Worm (Caenorhabditis elegans) whole organism, late embryonic: ENCODE measurements around the gene pdfr-1.

Experiments used
- C08G9.2 ChIP-seq: sonication (generic microtip); optimal IDR thresholded peaks from 2 replicates; lab custom pipeline; 2016; ENCODE audit warnings: mild to moderate bottlenecking, missing genetic modification characterization, moderate library complexity, missing compliant biosample characterization
- C38D4.7 ChIP-seq: fragments of 200-800 bp; sonication (Bioruptor generic); optimal IDR thresholded peaks from 2 replicates; lab custom pipeline; 2018; ENCODE audit warnings: mild to moderate bottlenecking, missing genetic modification characterization, moderate library complexity, missing compliant biosample characterization
- K09A11.1 ChIP-seq: sonication (generic microtip); optimal IDR thresholded peaks from 2 replicates; lab custom pipeline; 2017; ENCODE audit warnings: antibody characterized with exemption, mild to moderate bottlenecking, missing genetic modification characterization, missing compliant biosample characterization; ENCODE audit not compliant: insufficient read depth
- T23F11.4 ChIP-seq: fragments of 200-800 bp; sonication (Bioruptor generic); optimal IDR thresholded peaks from 2 replicates; lab custom pipeline; 2018; ENCODE audit warnings: mild to moderate bottlenecking, missing genetic modification characterization, missing compliant biosample characterization
- Y22D7AL.16 ChIP-seq: sonication (generic microtip); optimal IDR thresholded peaks from 2 replicates; lab custom pipeline; 2016; ENCODE audit warnings: missing genetic modification characterization, missing compliant biosample characterization
- ahr-1 ChIP-seq: sonication (generic microtip); optimal IDR thresholded peaks from 2 replicates; lab custom pipeline; 2016; ENCODE audit warnings: missing genetic modification characterization, missing compliant biosample characterization
- ama-1 ChIP-seq: fragments of 150-350 bp; optimal IDR thresholded peaks from 2 replicates; lab custom pipeline; 2014
- ceh-14 ChIP-seq: sonication (generic microtip); optimal IDR thresholded peaks from 2 replicates; lab custom pipeline; 2016; ENCODE audit warnings: missing genotype, missing genetic modification characterization, missing compliant biosample characterization
- ceh-18 ChIP-seq: sonication (generic microtip); optimal IDR thresholded peaks from 2 replicates; lab custom pipeline; 2016; ENCODE audit warnings: missing genetic modification characterization, missing compliant biosample characterization
- ceh-2 ChIP-seq: sonication (generic microtip); optimal IDR thresholded peaks from 2 replicates; lab custom pipeline; 2016; ENCODE audit warnings: missing genotype, missing genetic modification characterization, missing compliant biosample characterization
- ceh-31 ChIP-seq: sonication (generic microtip); optimal IDR thresholded peaks from 2 replicates; lab custom pipeline; 2016; ENCODE audit warnings: missing genetic modification characterization, missing compliant biosample characterization
- ceh-34 ChIP-seq: sonication (generic microtip); optimal IDR thresholded peaks from 2 replicates; lab custom pipeline; 2016; ENCODE audit warnings: mild to moderate bottlenecking, missing genetic modification characterization, missing compliant biosample characterization
- ceh-48 ChIP-seq: sonication (generic microtip); optimal IDR thresholded peaks from 2 replicates; lab custom pipeline; 2016; ENCODE audit warnings: missing genetic modification characterization, inconsistent platforms, missing compliant biosample characterization
- ceh-6 ChIP-seq: fragments of 200-800 bp; sonication (Bioruptor generic); optimal IDR thresholded peaks from 2 replicates; lab custom pipeline; 2018; ENCODE audit warnings: mild to moderate bottlenecking, missing genetic modification characterization, missing compliant biosample characterization
- ceh-9 ChIP-seq: sonication (generic microtip); optimal IDR thresholded peaks from 2 replicates; lab custom pipeline; 2016; ENCODE audit warnings: mild to moderate bottlenecking, missing genetic modification characterization, inconsistent platforms, missing compliant biosample characterization
- che-1 ChIP-seq: sonication (generic microtip); optimal IDR thresholded peaks from 2 replicates; lab custom pipeline; 2016; ENCODE audit warnings: mild to moderate bottlenecking, missing genetic modification characterization, missing compliant biosample characterization
- dmd-4 ChIP-seq: sonication (generic microtip); optimal IDR thresholded peaks from 2 replicates; lab custom pipeline; 2016; ENCODE audit warnings: borderline replicate concordance, missing genetic modification characterization, missing compliant biosample characterization
- elt-2 ChIP-seq: sonication (generic microtip); optimal IDR thresholded peaks from 2 replicates; lab custom pipeline; 2016; ENCODE audit warnings: missing genetic modification reagents, missing genetic modification characterization, missing compliant biosample characterization
- elt-4 ChIP-seq: sonication (generic microtip); optimal IDR thresholded peaks from 2 replicates; lab custom pipeline; 2016; ENCODE audit warnings: missing genetic modification characterization, missing compliant biosample characterization
- ets-4 ChIP-seq: sonication (generic microtip); optimal IDR thresholded peaks from 2 replicates; lab custom pipeline; 2016; ENCODE audit warnings: missing genetic modification characterization, missing compliant biosample characterization
- fax-1 ChIP-seq: sonication (generic microtip); optimal IDR thresholded peaks from 2 replicates; lab custom pipeline; 2016; ENCODE audit warnings: missing genotype, missing genetic modification characterization, missing compliant biosample characterization
- fkh-10 ChIP-seq: fragments of 150-350 bp; optimal IDR thresholded peaks from 2 replicates; lab custom pipeline; 2014; ENCODE audit warnings: missing biosample characterization, missing genetic modification reagents, missing genetic modification characterization
- gmeb-2 ChIP-seq: sonication (generic microtip); optimal IDR thresholded peaks from 2 replicates; lab custom pipeline; 2016; ENCODE audit warnings: missing genetic modification characterization, inconsistent platforms, missing compliant biosample characterization
- hlh-15 ChIP-seq: sonication (generic microtip); optimal IDR thresholded peaks from 2 replicates; lab custom pipeline; 2016; ENCODE audit warnings: missing genetic modification characterization, missing compliant biosample characterization
- hlh-8 ChIP-seq: sonication (generic microtip); optimal IDR thresholded peaks from 2 replicates; lab custom pipeline; 2016; ENCODE audit warnings: missing genotype, missing genetic modification characterization, missing compliant biosample characterization
- madf-2 ChIP-seq: sonication (generic microtip); optimal IDR thresholded peaks from 2 replicates; lab custom pipeline; 2017; ENCODE audit warnings: missing genetic modification characterization, missing compliant biosample characterization
- mec-3 ChIP-seq: sonication (generic microtip); optimal IDR thresholded peaks from 2 replicates; lab custom pipeline; 2016; ENCODE audit warnings: borderline replicate concordance, missing genetic modification characterization, missing compliant biosample characterization
- nfya-1 ChIP-seq: sonication (generic microtip); optimal IDR thresholded peaks from 2 replicates; lab custom pipeline; 2017; ENCODE audit warnings: missing genetic modification characterization, mild to moderate bottlenecking, missing compliant biosample characterization, antibody characterized with exemption, moderate library complexity
- nhr-11 ChIP-seq: fragments of 150-350 bp; optimal IDR thresholded peaks from 2 replicates; lab custom pipeline; 2014; ENCODE audit warnings: missing biosample characterization, missing genetic modification characterization
- npax-4 ChIP-seq: sonication (generic microtip); optimal IDR thresholded peaks from 2 replicates; lab custom pipeline; 2016; ENCODE audit warnings: missing genetic modification characterization, missing compliant biosample characterization
- odd-2 ChIP-seq: sonication (generic microtip); optimal IDR thresholded peaks from 2 replicates; lab custom pipeline; 2017; ENCODE audit warnings: antibody characterized with exemption, mild to moderate bottlenecking, missing genetic modification characterization, missing compliant biosample characterization
- pax-1 ChIP-seq: fragments of 150-350 bp; optimal IDR thresholded peaks from 2 replicates; lab custom pipeline; 2014; ENCODE audit warnings: missing biosample characterization, missing genetic modification characterization
- pha-2 ChIP-seq: sonication (generic microtip); optimal IDR thresholded peaks from 2 replicates; lab custom pipeline; 2017; ENCODE audit warnings: mild to moderate bottlenecking, missing genetic modification characterization, missing compliant biosample characterization
- pha-4 ChIP-seq: fragments of 150-350 bp; optimal IDR thresholded peaks from 2 replicates; lab custom pipeline; 2018; ENCODE audit warnings: missing biosample characterization, missing genetic modification reagents, missing genetic modification characterization
- rnt-1 ChIP-seq: sonication (generic microtip); optimal IDR thresholded peaks from 2 replicates; lab custom pipeline; 2016; ENCODE audit warnings: missing genetic modification characterization, missing compliant biosample characterization
- sox-2 ChIP-seq: fragments of 200-800 bp; sonication (Bioruptor generic); IDR thresholded peaks from 2 replicates; pipeline ENCODE4 v1.3.6; 2022; ENCODE audit warnings: missing genetic modification reagents, missing genetic modification characterization, missing compliant biosample characterization
- sox-4 ChIP-seq: sonication (generic microtip); optimal IDR thresholded peaks from 2 replicates; lab custom pipeline; 2017; ENCODE audit warnings: mild to moderate bottlenecking, missing genetic modification characterization, inconsistent platforms, missing compliant biosample characterization
- syd-9 ChIP-seq: sonication (generic microtip); optimal IDR thresholded peaks from 2 replicates; lab custom pipeline; 2016; ENCODE audit warnings: mild to moderate bottlenecking, missing genetic modification characterization, moderate library complexity, missing compliant biosample characterization
- tbx-2 ChIP-seq: sonication (generic microtip); optimal IDR thresholded peaks from 2 replicates; lab custom pipeline; 2016; ENCODE audit warnings: missing genetic modification characterization, missing compliant biosample characterization
- ttx-3 ChIP-seq: sonication (generic microtip); optimal IDR thresholded peaks from 2 replicates; lab custom pipeline; 2016; ENCODE audit warnings: missing genetic modification reagents, missing genetic modification characterization, missing compliant biosample characterization
- unc-42 ChIP-seq: sonication (generic microtip); optimal IDR thresholded peaks from 2 replicates; lab custom pipeline; 2016; ENCODE audit warnings: missing genotype, missing genetic modification characterization, missing compliant biosample characterization
- ztf-16 ChIP-seq: sonication (generic microtip); optimal IDR thresholded peaks from 2 replicates; lab custom pipeline; 2017; ENCODE audit warnings: missing genetic modification characterization, missing compliant biosample characterization

pdfr-1 gene

ce11 chrIII:6625317-6625716, 26.6 kb downstream of the pdfr-1 start:
- TF ChIP-seq madf-2 (tag; lab: Kevin White, UChicago) (no peak), ceh-6 (GFP tag; lab: Kevin White, UChicago) (no peak), dmd-4 (no peak), ttx-3 (tag; lab: Kevin White, UChicago) (no peak), npax-4 (tag; lab: Kevin White, UChicago) (no peak), tbx-2 (tag; lab: Kevin White, UChicago) (peak; percentile 60), elt-2 (tag; lab: Kevin White, UChicago) (peak; percentile 12), ceh-9 (no peak), rnt-1 (tag; lab: Kevin White, UChicago) (no peak), nhr-11 (tag; lab: Kevin White, UChicago) (no peak), ceh-18 (tag; lab: Kevin White, UChicago) (no peak), nfya-1 (tag; lab: Kevin White, UChicago) (no peak), ama-1 (lab: Kevin White, UChicago) (no peak), ceh-2 (tag; lab: Kevin White, UChicago) (peak; percentile 50), fax-1 (tag; lab: Kevin White, UChicago) (no peak), ztf-16 (tag; lab: Kevin White, UChicago) (no peak), ceh-48 (tag; lab: Kevin White, UChicago) (no peak), ets-4 (tag; lab: Kevin White, UChicago) (peak; percentile 32), ceh-31 (tag; lab: Kevin White, UChicago) (peak; percentile 73), gmeb-2 (no peak), mec-3 (tag; lab: Kevin White, UChicago) (no peak), ceh-14 (no peak), pax-1 (tag; lab: Kevin White, UChicago) (no peak), ceh-34 (peak; percentile 22), sox-4 (no peak), pha-4 (tag; lab: Kevin White, UChicago) (no peak), T23F11.4 (no peak), hlh-15 (tag; lab: Kevin White, UChicago) (no peak), C08G9.2 (tag; lab: Kevin White, UChicago) (peak; percentile 52)

- TF ChIP-seq K09A11.1 (tag; lab: Kevin White, UChicago): no peak
- TF ChIP-seq ztf-16 (tag; lab: Kevin White, UChicago): no peak
- no peak for TF ChIP-seq nhr-11 (tag; lab: Kevin White, UChicago)
- TF ChIP-seq, all 69 proteins: peak for 0
Measured at ce11 chrIII:6624872-6625271, 27.0 kb downstream of the pdfr-1 start, which contains the start of gene copd-1. Gene copd-1 (minus strand): TSS chrIII:6624972.

ce11 chrIII:6619952-6620351, 31.9 kb downstream of the pdfr-1 start, which contains the start of gene C13B9.2:
Gene C13B9.2 (plus strand): TSS chrIII:6620252.
- TF ChIP-seq C38D4.7 (GFP tag; lab: Kevin White, UChicago) (no peak), che-1 (tag; lab: Kevin White, UChicago) (no peak), pax-1 (tag; lab: Kevin White, UChicago) (no peak), syd-9 (no peak), ahr-1 (tag; lab: Kevin White, UChicago) (no peak), K09A11.1 (tag; lab: Kevin White, UChicago) (no peak), ceh-6 (GFP tag; lab: Kevin White, UChicago) (no peak), odd-2 (tag; lab: Kevin White, UChicago) (no peak), fkh-10 (no peak), pha-2 (tag; lab: Kevin White, UChicago) (no peak)

- TF ChIP-seq sox-2 (GFP tag; lab: Robert Waterston, UW): no peak
- no peak for TF ChIP-seq K09A11.1 (tag; lab: Kevin White, UChicago)
- TF ChIP-seq unc-42 (tag; lab: Kevin White, UChicago): peak; percentile 84
- TF ChIP-seq nfya-1 (tag; lab: Kevin White, UChicago): peak; percentile 29
- TF ChIP-seq elt-4: no peak
- TF ChIP-seq Y22D7AL.16 (tag; lab: Kevin White, UChicago): no peak
- TF ChIP-seq ztf-16 (tag; lab: Kevin White, UChicago): no peak
- peak; percentile 17 for TF ChIP-seq ceh-14
- TF ChIP-seq ceh-34: no peak
- no peak for TF ChIP-seq che-1 (tag; lab: Kevin White, UChicago)
- TF ChIP-seq pha-2 (tag; lab: Kevin White, UChicago): peak; percentile 1
- no peak for TF ChIP-seq hlh-8 (tag; lab: Kevin White, UChicago)
Measured at ce11 chrIII:6615064-6615463, 36.8 kb downstream of the pdfr-1 start, which contains the start of gene cmtr-2. Gene cmtr-2 (plus strand): TSS chrIII:6615414.
